Fruit fly (Drosophila melanogaster): Measurements from ENCODE around the gene CG4022.

Gene CG4022

dm6 chr3L:9397156-9397555 lies 13.5 kb downstream of the CG4022 start (continued):
- TF ChIP-seq inv (GFP tag; IDR thresholded peaks at IDR 0.05; ENCODE audit: partially characterized antibody) (no peak), CG10959 (GFP tag; IDR thresholded peaks at IDR 0.05) (peak; percentile 32; the same call in 1 of the 2 replicates), CG8765 (GFP tag; IDR thresholded peaks at IDR 0.05) (no peak), CG3847 (GFP tag; IDR thresholded peaks at IDR 0.05) (no peak), otp (GFP tag; IDR thresholded peaks at IDR 0.05) (no peak), dmrt11E (tag; optimal IDR thresholded peaks at IDR 0.05) (no peak), grn (GFP tag; optimal IDR thresholded peaks at IDR 0.05) (peak; percentile 94), Gug (GFP tag; IDR thresholded peaks at IDR 0.05) (no peak), knrl (GFP tag; IDR thresholded peaks at IDR 0.05; ENCODE audit: partially characterized antibody) (no peak), Mrtf (GFP tag; IDR thresholded peaks at IDR 0.05) (no peak), CG12744 (GFP tag; optimal IDR thresholded peaks at IDR 0.05) (peak; percentile 20), ci (GFP tag; IDR thresholded peaks at IDR 0.05) (peak; percentile 50; the same call in 2 of the 3 replicates), jumu (GFP tag; optimal IDR thresholded peaks at IDR 0.05) (no peak), ara (GFP tag; IDR thresholded peaks at IDR 0.05) (peak; percentile 67), Hey (tag; optimal IDR thresholded peaks at IDR 0.05) (peak; percentile 58), Hmr (GFP tag; optimal IDR thresholded peaks at IDR 0.05) (peak; percentile 87), org-1 (GFP tag; optimal IDR thresholded peaks at IDR 0.05) (peak; percentile 80), CG10267 (tag; optimal IDR thresholded peaks at IDR 0.05) (no peak), NC2α (GFP tag; optimal IDR thresholded peaks at IDR 0.05) (no peak), CG11560 (tag; IDR thresholded peaks at IDR 0.05) (no peak), HmgZ (tag; optimal IDR thresholded peaks at IDR 0.05) (peak; percentile 44), br (optimal IDR thresholded peaks at IDR 0.05) (no peak), sr (GFP tag; IDR thresholded peaks at IDR 0.05) (0 out of 3 replicates have a peak, but pooled peaks have one; percentile 47), kni (GFP tag; optimal IDR thresholded peaks at IDR 0.05) (peak; percentile 26), Dbx (GFP tag; IDR thresholded peaks at IDR 0.05) (peak; percentile 83; the same call in 2 of the 3 replicates), gcm (GFP tag; optimal IDR thresholded peaks at IDR 0.05) (peak; percentile 18), slou (GFP tag; optimal IDR thresholded peaks at IDR 0.05) (no peak), CG17361 (GFP tag; IDR thresholded peaks at IDR 0.05) (no peak), cg (GFP tag; optimal IDR thresholded peaks at IDR 0.05) (no peak), CG7839 (tag; optimal IDR thresholded peaks at IDR 0.05) (peak; percentile 3), CG14050 (GFP tag; IDR thresholded peaks at IDR 0.05) (no peak), Pdp1 (GFP tag; optimal IDR thresholded peaks at IDR 0.05) (peak; percentile 17 to 24), CG8359 (GFP tag; optimal IDR thresholded peaks at IDR 0.05; ENCODE audit: borderline replicate concordance) (peak; percentile 56), pita (GFP tag; optimal IDR thresholded peaks at IDR 0.05) (no peak), yki (optimal IDR thresholded peaks at IDR 0.05) (no peak), CG9797 (GFP tag; optimal IDR thresholded peaks at IDR 0.05) (peak; percentile 1), klu (GFP tag; IDR thresholded peaks at IDR 0.05) (no peak), CG13894 (tag; optimal IDR thresholded peaks at IDR 0.05) (peak; percentile 80), tin (GFP tag; optimal IDR thresholded peaks at IDR 0.05) (peak; percentile 24), CG5245 (GFP tag; optimal IDR thresholded peaks at IDR 0.05) (no peak), sim (GFP tag; IDR thresholded peaks at IDR 0.05) (no peak), CG6654 (GFP tag; optimal IDR thresholded peaks at IDR 0.05) (no peak), Dip3 (GFP tag; optimal IDR thresholded peaks at IDR 0.05) (no peak), CG6254 (GFP tag; optimal IDR thresholded peaks at IDR 0.05) (peak; percentile 34), gfzf (GFP tag; optimal IDR thresholded peaks at IDR 0.05) (no peak), CG4328 (GFP tag; optimal IDR thresholded peaks at IDR 0.05) (peak; percentile 70), HmgD (GFP tag; optimal IDR thresholded peaks at IDR 0.05) (no peak), her (GFP tag; optimal IDR thresholded peaks at IDR 0.05) (peak; percentile 71), eyg (GFP tag; optimal IDR thresholded peaks at IDR 0.05) (peak; percentile 84), CHES-1-like (GFP tag; optimal IDR thresholded peaks at IDR 0.05) (peak; percentile 9), Side (GFP tag; optimal IDR thresholded peaks at IDR 0.05) (peak; percentile 86), CrebB (tag; optimal IDR thresholded peaks at IDR 0.05) (peak; percentile 76)

All from whole organism, embryonic.